Fruit fly (Drosophila melanogaster): ENCODE data around the gene CG11322.

CG11322 gene

dm6 chr2L:6741980-6742591, 17.3 kb downstream of the CG11322 start, which contains the start of gene meng:
meng (plus strand) TSS chr2L:6742502.
- TF ChIP-seq pan (optimal IDR thresholded peaks at IDR 0.05) (no peak), usp (GFP tag; optimal IDR thresholded peaks at IDR 0.05) (no peak), Dll (optimal IDR thresholded peaks at IDR 0.05) (no peak), psq (optimal IDR thresholded peaks at IDR 0.05) (no peak), EcR (GFP tag; optimal IDR thresholded peaks at IDR 0.05) (no peak), CG8478 (optimal IDR thresholded peaks at IDR 0.05) (no peak)

DNA sequence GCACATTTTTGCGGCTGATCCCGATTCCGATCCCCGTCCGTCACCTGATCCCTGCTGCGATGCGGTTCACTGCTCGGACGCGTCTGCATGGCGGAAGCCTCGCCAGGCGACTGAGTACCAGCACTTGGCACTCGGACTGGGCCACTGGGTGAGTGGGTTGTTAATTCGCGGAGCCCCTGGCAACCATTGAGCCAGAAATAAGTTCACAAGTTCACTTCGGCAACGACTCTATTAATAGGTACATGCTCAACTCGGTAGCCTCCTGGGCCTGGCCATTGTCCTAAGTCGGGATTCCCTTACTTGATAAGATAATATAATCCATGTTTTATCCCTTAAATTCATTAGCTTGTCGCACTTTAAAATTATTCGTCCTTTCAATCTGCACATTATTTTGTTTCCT, 19.3 kb downstream of the CG11322 start, which contains the start of gene TTLL3A:
Gene TTLL3A, minus strand, starts transcription at position 101 of the 400 bp plus-strand sequence.
- no peak for TF ChIP-seq CG8478 (optimal IDR thresholded peaks at IDR 0.05)
- no peak for TF ChIP-seq pan (optimal IDR thresholded peaks at IDR 0.05)
- TF ChIP-seq EcR (GFP tag; optimal IDR thresholded peaks at IDR 0.05), result no peak

- no peak for TF ChIP-seq psq (optimal IDR thresholded peaks at IDR 0.05)
- no peak for TF ChIP-seq Dll (optimal IDR thresholded peaks at IDR 0.05)
- no peak for TF ChIP-seq EcR (GFP tag; optimal IDR thresholded peaks at IDR 0.05)
- no peak for TF ChIP-seq CG8478 (optimal IDR thresholded peaks at IDR 0.05)
- no peak for TF ChIP-seq usp (GFP tag; optimal IDR thresholded peaks at IDR 0.05)
Observed at dm6 chr2L:6732566-6732965, 26.9 kb downstream of the CG11322 start, which contains the start of gene TTLL3B. TTLL3B (plus strand) TSS chr2L:6732866.

dm6 chr2L:6723750-6724503, 35.5 kb downstream of the CG11322 start, which contains the start of gene Liprin-alpha:
Liprin-alpha (plus strand) TSS chr2L:6723903.
- TF ChIP-seq EcR (GFP tag; optimal IDR thresholded peaks at IDR 0.05) (no peak), pan (optimal IDR thresholded peaks at IDR 0.05) (no peak), Dll (optimal IDR thresholded peaks at IDR 0.05) (no peak), psq (optimal IDR thresholded peaks at IDR 0.05) (no peak), usp (GFP tag; optimal IDR thresholded peaks at IDR 0.05) (no peak), CG8478 (optimal IDR thresholded peaks at IDR 0.05) (peak; percentile 30)

- TF ChIP-seq CG8478 (optimal IDR thresholded peaks at IDR 0.05), result peak; percentile 13
- no peak for TF ChIP-seq usp (GFP tag; optimal IDR thresholded peaks at IDR 0.05)
Observed at dm6 chr2L:6722822-6723749, 36.3 kb downstream of the CG11322 start, which contains the start of gene homer. homer (minus strand) TSS chr2L:6723359.

DNA sequence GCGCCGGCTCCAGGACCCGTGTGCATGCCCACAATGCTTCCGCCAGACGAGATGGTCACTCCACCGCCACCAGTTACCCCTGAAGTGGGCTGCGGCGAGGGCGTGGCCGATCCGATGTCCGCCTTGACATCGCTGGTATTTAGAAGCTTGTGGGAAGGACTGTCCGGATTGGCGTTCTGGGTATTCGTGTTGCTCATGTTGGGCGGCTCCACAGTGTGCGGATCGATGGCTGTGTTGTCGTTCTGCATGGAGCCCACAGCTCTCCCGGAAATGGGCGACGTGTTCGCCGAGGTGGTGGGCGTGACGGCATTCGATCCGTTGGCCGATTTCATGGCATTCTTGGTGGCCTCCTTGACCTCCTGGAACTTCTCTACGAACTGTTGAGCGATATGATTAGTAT, 37.7 kb downstream of the CG11322 start:
- TF ChIP-seq pan (optimal IDR thresholded peaks at IDR 0.05) (no peak), Dll (optimal IDR thresholded peaks at IDR 0.05) (no peak), CG8478 (optimal IDR thresholded peaks at IDR 0.05) (no peak), usp (GFP tag; optimal IDR thresholded peaks at IDR 0.05) (no peak), EcR (GFP tag; optimal IDR thresholded peaks at IDR 0.05) (no peak), psq (optimal IDR thresholded peaks at IDR 0.05) (no peak)

- TF ChIP-seq usp (GFP tag; optimal IDR thresholded peaks at IDR 0.05) (no peak), EcR (GFP tag; optimal IDR thresholded peaks at IDR 0.05) (no peak), psq (optimal IDR thresholded peaks at IDR 0.05) (no peak), CG8478 (optimal IDR thresholded peaks at IDR 0.05) (no peak), Dll (optimal IDR thresholded peaks at IDR 0.05) (no peak), pan (optimal IDR thresholded peaks at IDR 0.05) (no peak)
Observed at dm6 chr2L:6717460-6717859, 42.0 kb downstream of the CG11322 start, which contains the start of gene Aatf. Aatf (plus strand) TSS chr2L:6717625.

DNA sequence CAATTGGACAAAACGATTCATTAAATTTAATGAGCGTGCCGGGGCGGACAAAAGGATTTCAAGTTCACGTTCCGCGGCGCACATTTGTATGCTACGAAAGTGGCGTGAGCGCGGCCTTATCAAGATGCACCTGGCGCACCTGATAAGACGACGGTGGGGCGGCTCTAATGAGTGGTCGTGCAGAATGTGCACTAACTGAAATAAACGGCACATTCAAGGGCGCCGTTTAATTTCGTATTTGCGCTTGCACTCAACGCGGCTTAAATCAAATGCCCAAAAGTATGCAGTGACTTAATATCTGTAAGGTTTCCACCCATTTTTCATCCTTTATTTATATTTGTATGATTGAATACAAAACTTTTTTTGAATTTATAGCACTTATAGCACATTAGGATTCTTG, 42.5 kb downstream of the CG11322 start:
- TF ChIP-seq EcR (GFP tag; optimal IDR thresholded peaks at IDR 0.05), result no peak
- no peak for TF ChIP-seq psq (optimal IDR thresholded peaks at IDR 0.05)
- TF ChIP-seq CG8478 (optimal IDR thresholded peaks at IDR 0.05), result no peak

DNA sequence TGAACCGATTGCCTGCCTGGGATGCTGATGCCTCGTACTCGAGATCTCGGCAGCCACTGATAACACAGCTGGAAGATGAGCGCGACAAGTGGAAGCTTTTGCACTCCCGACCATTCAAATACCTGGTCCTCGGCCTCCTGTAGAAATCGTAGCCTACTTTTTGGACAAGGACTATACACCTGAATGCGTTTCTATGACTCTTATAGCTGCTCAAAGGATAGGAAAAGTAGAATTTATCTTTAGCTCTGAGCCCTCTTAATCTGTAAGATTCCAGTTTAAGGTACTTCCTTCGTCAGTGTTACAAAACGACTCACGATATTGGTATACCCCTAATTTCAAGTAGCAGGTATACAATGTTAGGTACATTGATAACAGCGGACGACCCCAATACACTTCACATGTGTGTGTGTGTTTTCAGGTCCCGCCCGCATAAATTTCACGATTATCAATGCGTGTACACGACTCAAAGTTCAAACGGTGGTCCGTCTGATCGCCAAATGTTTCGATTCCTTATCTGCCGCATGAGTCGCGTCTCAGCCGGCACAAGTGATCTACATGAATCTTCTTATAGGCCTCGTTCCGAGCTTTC, 43.2 kb downstream of the CG11322 start, which contains the start of gene AkhR:
Gene AkhR, minus strand, starts transcription at position 5 of the 589 bp plus-strand sequence.
- no peak for TF ChIP-seq usp (GFP tag; optimal IDR thresholded peaks at IDR 0.05)
- TF ChIP-seq pan (optimal IDR thresholded peaks at IDR 0.05), result peak; percentile 76

DNA sequence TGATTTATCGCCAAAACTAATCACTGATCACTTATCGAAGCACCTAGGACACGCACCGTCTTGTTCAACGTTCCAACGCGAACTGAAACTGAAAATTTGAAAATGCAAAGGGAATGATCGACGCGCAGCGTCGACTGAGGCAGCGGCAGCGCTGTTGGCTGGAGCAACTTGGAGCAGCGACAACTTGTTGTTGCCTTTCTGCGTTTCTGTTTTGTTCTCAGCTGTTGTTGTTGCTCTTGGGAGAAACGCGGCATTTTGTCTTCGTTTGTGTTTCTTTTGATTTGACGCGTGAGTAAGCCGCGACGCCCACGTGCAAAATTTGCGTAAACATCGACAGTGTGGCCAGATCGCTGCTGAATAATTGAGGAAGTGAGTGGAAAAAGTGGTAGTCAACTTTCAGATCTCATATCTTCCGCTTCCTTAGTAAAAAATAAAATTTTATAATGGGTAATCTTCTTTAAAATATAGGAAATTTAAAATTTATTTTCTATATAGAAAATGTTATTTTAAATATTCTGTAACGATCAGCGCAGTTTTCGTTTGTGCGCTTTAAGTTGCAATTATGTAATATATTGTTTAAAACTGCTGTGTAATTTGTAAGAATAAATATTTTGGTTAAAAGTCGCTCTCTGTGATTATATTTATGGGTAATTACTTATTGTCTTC, 50.3 kb downstream of the CG11322 start, which contains the start of gene Tsp:
Gene Tsp, minus strand, starts transcription at position 90 of the 666 bp plus-strand sequence.
- TF ChIP-seq EcR (GFP tag; optimal IDR thresholded peaks at IDR 0.05), result no peak
- peak; percentile 29 for TF ChIP-seq Dll (optimal IDR thresholded peaks at IDR 0.05)
